Worm (Caenorhabditis elegans) whole organism, late embryonic: ENCODE results near the gene ttc-4.
A peak's percentile ranks its signal among the peaks of the same experiment; 100 is the strongest.

ENCODE experiments used
- C08G9.2 ChIP-seq: sonication (generic microtip); optimal IDR thresholded peaks from 2 replicates; lab custom pipeline; 2016; ENCODE audit warnings: mild to moderate bottlenecking, missing genetic modification characterization, moderate library complexity, missing compliant biosample characterization
- C38D4.7 ChIP-seq: fragments of 200-800 bp; sonication (Bioruptor generic); optimal IDR thresholded peaks from 2 replicates; lab custom pipeline; 2018; ENCODE audit warnings: mild to moderate bottlenecking, missing genetic modification characterization, moderate library complexity, missing compliant biosample characterization
- K02D7.2 ChIP-seq: sonication (generic microtip); optimal IDR thresholded peaks from 2 replicates; lab custom pipeline; 2017; ENCODE audit warnings: mild to moderate bottlenecking, missing genetic modification characterization, missing compliant biosample characterization
- K09A11.1 ChIP-seq: sonication (generic microtip); optimal IDR thresholded peaks from 2 replicates; lab custom pipeline; 2017; ENCODE audit warnings: antibody characterized with exemption, mild to moderate bottlenecking, missing genetic modification characterization, missing compliant biosample characterization; ENCODE audit not compliant: insufficient read depth
- Y22D7AL.16 ChIP-seq: sonication (generic microtip); optimal IDR thresholded peaks from 2 replicates; lab custom pipeline; 2016; ENCODE audit warnings: missing genetic modification characterization, missing compliant biosample characterization
- ceh-18 ChIP-seq: sonication (generic microtip); optimal IDR thresholded peaks from 2 replicates; lab custom pipeline; 2016; ENCODE audit warnings: missing genetic modification characterization, missing compliant biosample characterization
- ceh-19 ChIP-seq: fragments of 200-800 bp; sonication (Bioruptor generic); optimal IDR thresholded peaks from 2 replicates; lab custom pipeline; 2018; ENCODE audit warnings: mild to moderate bottlenecking, missing genetic modification characterization, missing compliant biosample characterization
- ceh-2 ChIP-seq: sonication (generic microtip); optimal IDR thresholded peaks from 2 replicates; lab custom pipeline; 2016; ENCODE audit warnings: missing genotype, missing genetic modification characterization, missing compliant biosample characterization
- ceh-24 ChIP-seq: sonication (generic microtip); optimal IDR thresholded peaks from 2 replicates; lab custom pipeline; 2016; ENCODE audit warnings: mild to moderate bottlenecking, missing genetic modification characterization, missing compliant biosample characterization
- ceh-30 ChIP-seq: fragments of 150-350 bp; optimal IDR thresholded peaks from 2 replicates; lab custom pipeline; 2014; ENCODE audit warnings: missing biosample characterization, missing genetic modification characterization
- ceh-31 ChIP-seq: sonication (generic microtip); optimal IDR thresholded peaks from 2 replicates; lab custom pipeline; 2016; ENCODE audit warnings: missing genetic modification characterization, missing compliant biosample characterization
- ceh-34 ChIP-seq: sonication (generic microtip); optimal IDR thresholded peaks from 2 replicates; lab custom pipeline; 2016; ENCODE audit warnings: mild to moderate bottlenecking, missing genetic modification characterization, missing compliant biosample characterization
- ceh-48 ChIP-seq: sonication (generic microtip); optimal IDR thresholded peaks from 2 replicates; lab custom pipeline; 2016; ENCODE audit warnings: missing genetic modification characterization, inconsistent platforms, missing compliant biosample characterization
- ceh-6 ChIP-seq: fragments of 200-800 bp; sonication (Bioruptor generic); optimal IDR thresholded peaks from 2 replicates; lab custom pipeline; 2018; ENCODE audit warnings: mild to moderate bottlenecking, missing genetic modification characterization, missing compliant biosample characterization
- che-1 ChIP-seq: sonication (generic microtip); optimal IDR thresholded peaks from 2 replicates; lab custom pipeline; 2016; ENCODE audit warnings: mild to moderate bottlenecking, missing genetic modification characterization, missing compliant biosample characterization
- dve-1 ChIP-seq: sonication (generic microtip); optimal IDR thresholded peaks from 2 replicates; lab custom pipeline; 2017; ENCODE audit warnings: antibody characterized with exemption, mild to moderate bottlenecking, missing genetic modification characterization, missing compliant biosample characterization
- elt-2 ChIP-seq: sonication (generic microtip); optimal IDR thresholded peaks from 2 replicates; lab custom pipeline; 2016; ENCODE audit warnings: missing genetic modification reagents, missing genetic modification characterization, missing compliant biosample characterization
- elt-4 ChIP-seq: sonication (generic microtip); optimal IDR thresholded peaks from 2 replicates; lab custom pipeline; 2016; ENCODE audit warnings: missing genetic modification characterization, missing compliant biosample characterization
- ets-4 ChIP-seq: sonication (generic microtip); optimal IDR thresholded peaks from 2 replicates; lab custom pipeline; 2016; ENCODE audit warnings: missing genetic modification characterization, missing compliant biosample characterization
- fkh-10 ChIP-seq: fragments of 150-350 bp; optimal IDR thresholded peaks from 2 replicates; lab custom pipeline; 2014; ENCODE audit warnings: missing biosample characterization, missing genetic modification reagents, missing genetic modification characterization
- fkh-6 ChIP-seq: sonication (generic microtip); optimal IDR thresholded peaks from 2 replicates; lab custom pipeline; 2016; ENCODE audit warnings: missing genetic modification characterization, missing compliant biosample characterization
- gmeb-2 ChIP-seq: sonication (generic microtip); optimal IDR thresholded peaks from 2 replicates; lab custom pipeline; 2016; ENCODE audit warnings: missing genetic modification characterization, inconsistent platforms, missing compliant biosample characterization
- hlh-6 ChIP-seq: sonication (generic microtip); optimal IDR thresholded peaks from 2 replicates; lab custom pipeline; 2016; ENCODE audit warnings: missing genotype, missing genetic modification characterization, missing compliant biosample characterization
- lin-11 ChIP-seq: fragments of 200-800 bp; sonication (Bioruptor generic); optimal IDR thresholded peaks from 2 replicates; lab custom pipeline; 2018; ENCODE audit warnings: mild to moderate bottlenecking, missing genetic modification characterization, missing compliant biosample characterization
- madf-2 ChIP-seq: sonication (generic microtip); optimal IDR thresholded peaks from 2 replicates; lab custom pipeline; 2017; ENCODE audit warnings: missing genetic modification characterization, missing compliant biosample characterization
- nfya-1 ChIP-seq: sonication (generic microtip); optimal IDR thresholded peaks from 2 replicates; lab custom pipeline; 2017; ENCODE audit warnings: missing genetic modification characterization, mild to moderate bottlenecking, missing compliant biosample characterization, antibody characterized with exemption, moderate library complexity
- nhr-11 ChIP-seq: fragments of 150-350 bp; optimal IDR thresholded peaks from 2 replicates; lab custom pipeline; 2014; ENCODE audit warnings: missing biosample characterization, missing genetic modification characterization
- nhr-232 ChIP-seq: sonication (generic microtip); optimal IDR thresholded peaks from 2 replicates; lab custom pipeline; 2016; ENCODE audit warnings: missing genetic modification characterization, missing compliant biosample characterization
- npax-4 ChIP-seq: sonication (generic microtip); optimal IDR thresholded peaks from 2 replicates; lab custom pipeline; 2016; ENCODE audit warnings: missing genetic modification characterization, missing compliant biosample characterization
- pag-3 ChIP-seq: sonication (generic microtip); optimal IDR thresholded peaks from 2 replicates; lab custom pipeline; 2016; ENCODE audit warnings: missing compliant biosample characterization, missing genetic modification characterization, borderline replicate concordance
- pat-9 ChIP-seq: fragments of 200-800 bp; sonication (Bioruptor generic); optimal IDR thresholded peaks from 2 replicates; lab custom pipeline; 2018; ENCODE audit warnings: mild to moderate bottlenecking, missing genetic modification characterization, moderate library complexity, missing compliant biosample characterization
- pha-2 ChIP-seq: sonication (generic microtip); optimal IDR thresholded peaks from 2 replicates; lab custom pipeline; 2017; ENCODE audit warnings: mild to moderate bottlenecking, missing genetic modification characterization, missing compliant biosample characterization
- pha-4 ChIP-seq: fragments of 150-350 bp; optimal IDR thresholded peaks from 2 replicates; lab custom pipeline; 2018; ENCODE audit warnings: missing biosample characterization, missing genetic modification reagents, missing genetic modification characterization
- sox-4 ChIP-seq: sonication (generic microtip); optimal IDR thresholded peaks from 2 replicates; lab custom pipeline; 2017; ENCODE audit warnings: mild to moderate bottlenecking, missing genetic modification characterization, inconsistent platforms, missing compliant biosample characterization
- syd-9 ChIP-seq: sonication (generic microtip); optimal IDR thresholded peaks from 2 replicates; lab custom pipeline; 2016; ENCODE audit warnings: mild to moderate bottlenecking, missing genetic modification characterization, moderate library complexity, missing compliant biosample characterization
- tbx-2 ChIP-seq: sonication (generic microtip); optimal IDR thresholded peaks from 2 replicates; lab custom pipeline; 2016; ENCODE audit warnings: missing genetic modification characterization, missing compliant biosample characterization
- tbx-7 ChIP-seq: sonication (generic microtip); optimal IDR thresholded peaks from 2 replicates; lab custom pipeline; 2016; ENCODE audit warnings: missing genotype, missing genetic modification characterization, missing compliant biosample characterization
- unc-3 ChIP-seq, 2 experiments: fragments of 200-800 bp in 1 of 2; sonication (Bioruptor generic) in 1 of 2; sonication (generic microtip) in 1 of 2; conservative IDR thresholded peaks in 1 of 2; optimal IDR thresholded peaks in 1 of 2; 2 replicates each; pipeline versions ENCODE4 v1.3.6 to Lab custom; 2016 to 2022; ENCODE audit warnings: missing compliant biosample characterization in 2 of 2, missing genetic modification characterization in 2 of 2, missing genetic modification reagents in 1 of 2
- unc-86 ChIP-seq: sonication (generic microtip); optimal IDR thresholded peaks from 2 replicates; lab custom pipeline; 2016; ENCODE audit warnings: missing genetic modification characterization, missing compliant biosample characterization
- zip-5 ChIP-seq: sonication (generic microtip); optimal IDR thresholded peaks from 2 replicates; lab custom pipeline; 2016; ENCODE audit warnings: missing genetic modification characterization, missing compliant biosample characterization
- ztf-16 ChIP-seq: sonication (generic microtip); optimal IDR thresholded peaks from 2 replicates; lab custom pipeline; 2017; ENCODE audit warnings: missing genetic modification characterization, missing compliant biosample characterization

Gene ttc-4

ce11 chrII:5577060-5577459, 17.5 kb upstream of the ttc-4 start:
- TF ChIP-seq sox-4 (tag; lab: Kevin White, UChicago): peak; percentile 23
- TF ChIP-seq pha-4 (tag; lab: Kevin White, UChicago): no peak
- TF ChIP-seq ceh-34 (tag; lab: Kevin White, UChicago): peak; percentile 21
- no peak for TF ChIP-seq ceh-18 (tag; lab: Kevin White, UChicago)
- peak; percentile 25 for TF ChIP-seq tbx-2
- no peak for TF ChIP-seq ets-4 (tag; lab: Kevin White, UChicago)
- peak; percentile 36 for TF ChIP-seq che-1 (tag; lab: Kevin White, UChicago)
- peak; percentile 39 for TF ChIP-seq C38D4.7 (GFP tag; lab: Kevin White, UChicago)
- no peak for TF ChIP-seq unc-86
- peak; percentile 41 for TF ChIP-seq Y22D7AL.16 (tag; lab: Kevin White, UChicago)
- peak; percentile 86 for TF ChIP-seq elt-2 (tag; lab: Kevin White, UChicago)
- peak; percentile 47 for TF ChIP-seq nhr-232 (tag; lab: Kevin White, UChicago)
- no peak for TF ChIP-seq madf-2 (tag; lab: Kevin White, UChicago)
- TF ChIP-seq fkh-6 (tag; lab: Kevin White, UChicago): peak; percentile 27
- TF ChIP-seq nfya-1 (tag; lab: Kevin White, UChicago): peak; percentile 9
- peak; percentile 0 for TF ChIP-seq ceh-48
- peak; percentile 32 for TF ChIP-seq lin-11 (tag; lab: Kevin White, UChicago)
- peak; percentile 17 for TF ChIP-seq ceh-19 (GFP tag; lab: Kevin White, UChicago)
- TF ChIP-seq dve-1 (tag; lab: Kevin White, UChicago): peak; percentile 43
- TF ChIP-seq hlh-6 (tag; lab: Kevin White, UChicago): peak; percentile 37
- TF ChIP-seq syd-9 (tag; lab: Kevin White, UChicago): peak; percentile 33
- peak; percentile 55 for TF ChIP-seq ceh-6
- TF ChIP-seq pha-2: peak; percentile 42

DNA sequence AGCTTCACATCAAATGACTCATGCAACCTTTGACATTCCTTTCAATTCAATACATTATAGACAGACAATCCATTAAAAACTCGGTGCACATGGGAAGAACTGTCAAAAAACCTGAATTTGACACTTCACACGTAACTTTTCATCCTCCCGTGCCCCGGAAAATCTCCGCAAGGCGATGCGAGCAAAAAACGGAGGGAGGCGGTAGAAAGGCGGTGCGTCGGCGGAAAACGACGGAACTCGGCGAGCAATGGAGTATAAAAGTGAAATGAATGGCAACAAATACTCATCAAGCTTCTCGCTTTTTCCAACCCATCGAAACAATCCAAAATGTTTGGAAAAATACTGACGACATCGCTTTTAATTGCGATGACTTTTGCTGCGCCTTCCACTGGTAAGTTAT, 16.5 kb upstream of the ttc-4 start, which contains the start of gene T25E4.1:
TSS of gene T25E4.1 (plus strand) at position 301 of the 400 bp plus-strand sequence.
- TF ChIP-seq elt-2 (tag; lab: Kevin White, UChicago) (no peak), unc-3 (GFP tag; conservative IDR thresholded peaks at IDR 0.05; lab: Robert Waterston, UW) (no peak), unc-3 (tag; optimal IDR thresholded peaks at IDR 0.05; lab: Kevin White, UChicago) (no peak), pat-9 (tag; lab: Kevin White, UChicago) (no peak), hlh-6 (tag; lab: Kevin White, UChicago) (no peak), C38D4.7 (GFP tag; lab: Kevin White, UChicago) (no peak), elt-4 (tag; lab: Kevin White, UChicago) (no peak), pha-2 (no peak), C08G9.2 (tag; lab: Kevin White, UChicago) (no peak), fkh-10 (GFP tag; lab: Kevin White, UChicago) (no peak), madf-2 (tag; lab: Kevin White, UChicago) (no peak), tbx-2 (no peak), ceh-19 (GFP tag; lab: Kevin White, UChicago) (no peak), K09A11.1 (tag; lab: Kevin White, UChicago) (no peak), npax-4 (tag; lab: Kevin White, UChicago) (no peak), ceh-30 (no peak), ceh-31 (tag; lab: Kevin White, UChicago) (no peak)

ce11 chrII:5578714-5579113, 15.8 kb upstream of the ttc-4 start:
- no peak for TF ChIP-seq sox-4 (tag; lab: Kevin White, UChicago)
- TF ChIP-seq ceh-24 (tag; lab: Kevin White, UChicago): no peak
- TF ChIP-seq nfya-1 (tag; lab: Kevin White, UChicago): no peak
- TF ChIP-seq che-1 (tag; lab: Kevin White, UChicago): no peak
- no peak for TF ChIP-seq ceh-2 (tag; lab: Kevin White, UChicago)
- TF ChIP-seq ceh-6: no peak
- no peak for TF ChIP-seq K02D7.2
- TF ChIP-seq ceh-31 (tag; lab: Kevin White, UChicago): no peak
- TF ChIP-seq pag-3 (tag; lab: Kevin White, UChicago): no peak
- no peak for TF ChIP-seq ztf-16 (tag; lab: Kevin White, UChicago)
- no peak for TF ChIP-seq pat-9 (tag; lab: Kevin White, UChicago)
- no peak for TF ChIP-seq gmeb-2 (tag; lab: Kevin White, UChicago)
- TF ChIP-seq tbx-7 (tag; lab: Kevin White, UChicago): no peak
- no peak for TF ChIP-seq nhr-11
- no peak for TF ChIP-seq madf-2 (tag; lab: Kevin White, UChicago)
- TF ChIP-seq fkh-6 (tag; lab: Kevin White, UChicago): no peak
- TF ChIP-seq zip-5 (tag; lab: Kevin White, UChicago): no peak
- no peak for TF ChIP-seq elt-2 (tag; lab: Kevin White, UChicago)
